Worm (Caenorhabditis elegans): ENCODE data around the gene arrd-22.

ce11 chrV:3398314-3398713, 12.0 kb upstream of the arrd-22 start, which contains the start of gene T20D4.11:
- TF ChIP-seq flt-1 (GFP tag; IDR thresholded peaks at IDR 0.05), result no peak
- TF ChIP-seq ref-1 (GFP tag; conservative IDR thresholded peaks at IDR 0.05), result no peak
- no peak for TF ChIP-seq klf-2 (GFP tag; conservative IDR thresholded peaks at IDR 0.05)
- TF ChIP-seq T22C8.4 (GFP tag; IDR thresholded peaks at IDR 0.05), result no peak
- no peak for TF ChIP-seq ztf-23 (GFP tag; IDR thresholded peaks at IDR 0.05)
- no peak for TF ChIP-seq med-1 (GFP tag; optimal IDR thresholded peaks at IDR 0.05; ENCODE audit: insufficient read depth)
